Fruit fly (Drosophila melanogaster): ENCODE measurements around the gene BigH1.

The BigH1 gene

DNA sequence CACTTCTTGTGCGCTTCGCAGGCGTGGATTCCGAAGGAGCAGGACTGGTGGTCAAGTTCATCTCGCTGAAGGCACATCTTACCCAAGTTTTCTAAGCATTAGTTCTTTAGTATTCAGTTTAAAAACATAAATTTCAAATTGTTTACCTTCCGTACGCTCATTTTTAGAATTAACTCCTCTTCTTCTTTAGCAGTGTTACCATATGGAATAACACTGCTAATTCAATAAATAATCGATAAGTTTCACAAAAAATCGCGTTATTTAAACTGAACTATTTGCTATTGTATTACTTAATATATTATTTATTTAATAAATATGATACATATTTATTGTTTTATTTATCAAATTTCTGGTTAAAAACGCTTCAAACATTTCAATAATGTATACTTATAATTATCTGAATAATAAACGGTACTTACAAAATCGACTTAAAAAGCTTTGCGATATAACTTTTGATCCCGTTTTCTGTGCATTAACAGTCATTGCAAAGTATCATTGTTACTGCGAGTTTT lies at the start of gene BigH1, which contains the start of gene Rad17:
TSS of gene BigH1 (plus strand) at position 462 of the 512 bp plus-strand sequence.
TSS of gene Rad17 (minus strand) at position 209 of the 512 bp plus-strand sequence.
- TF ChIP-seq CG8159 (tag; optimal IDR thresholded peaks at IDR 0.05), result no peak
- TF ChIP-seq CG4496 (GFP tag; IDR thresholded peaks at IDR 0.05), result no peak
- no peak for TF ChIP-seq Ets98B (GFP tag; IDR thresholded peaks at IDR 0.05)
- TF ChIP-seq CG13204 (GFP tag; optimal IDR thresholded peaks at IDR 0.05), result no peak
- TF ChIP-seq fd96Ca (GFP tag; IDR thresholded peaks at IDR 0.05), result no peak
- no peak for TF ChIP-seq Snoo (tag; optimal IDR thresholded peaks at IDR 0.05)
- TF ChIP-seq rn (GFP tag; IDR thresholded peaks at IDR 0.05), result no peak
- no peak for TF ChIP-seq CG9948 (tag; optimal IDR thresholded peaks at IDR 0.05)
- TF ChIP-seq Pif1B (GFP tag; optimal IDR thresholded peaks at IDR 0.05), result no peak
- TF ChIP-seq CG14655 (GFP tag; optimal IDR thresholded peaks at IDR 0.05), result no peak
- TF ChIP-seq CG17806 (tag; optimal IDR thresholded peaks at IDR 0.05), result no peak
- no peak for TF ChIP-seq CG34367 (tag; optimal IDR thresholded peaks at IDR 0.05)
- TF ChIP-seq gl (tag; optimal IDR thresholded peaks at IDR 0.05), result no peak
- TF ChIP-seq Pif1A (GFP tag; optimal IDR thresholded peaks at IDR 0.05), result no peak
- no peak for TF ChIP-seq D1 (tag; optimal IDR thresholded peaks at IDR 0.05)
- no peak for TF ChIP-seq EcR (GFP tag; optimal IDR thresholded peaks at IDR 0.05)
- TF ChIP-seq CG12605 (GFP tag; IDR thresholded peaks at IDR 0.05), result no peak
- TF ChIP-seq CG8301 (tag; optimal IDR thresholded peaks at IDR 0.05), result no peak
- TF ChIP-seq CG10348 (GFP tag; IDR thresholded peaks at IDR 0.05), result no peak
- TF ChIP-seq CG15710 (tag; optimal IDR thresholded peaks at IDR 0.05), result no peak

DNA sequence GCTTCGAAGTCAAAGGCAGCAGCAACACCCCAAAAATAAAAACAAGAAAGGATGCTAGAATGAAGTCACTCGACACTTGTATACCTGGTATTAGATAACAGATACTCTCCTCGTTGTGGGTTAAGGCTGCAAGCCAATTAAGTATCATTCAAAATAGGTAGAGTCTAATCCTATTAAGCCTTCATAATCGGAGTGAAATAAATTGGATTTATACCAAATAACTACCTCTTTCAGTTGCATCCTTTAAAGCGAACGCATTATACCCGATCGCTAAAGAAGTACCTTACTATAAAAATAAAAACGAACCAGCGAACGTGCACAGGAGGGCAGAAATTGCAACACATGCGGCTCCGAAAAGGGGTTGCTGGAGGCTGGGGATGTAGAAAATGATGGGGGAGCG lies 40.7 kb upstream of the BigH1 start:
- TF ChIP-seq EcR (GFP tag; optimal IDR thresholded peaks at IDR 0.05) (peak; percentile 46), CG34367 (tag; optimal IDR thresholded peaks at IDR 0.05) (peak; percentile 41), CG8159 (tag; optimal IDR thresholded peaks at IDR 0.05) (peak; percentile 46), CG17806 (tag; optimal IDR thresholded peaks at IDR 0.05) (no peak)

- TF ChIP-seq CG8159 (tag; optimal IDR thresholded peaks at IDR 0.05) (peak; percentile 88), CG13204 (GFP tag; optimal IDR thresholded peaks at IDR 0.05) (peak; percentile 69), Pif1B (GFP tag; optimal IDR thresholded peaks at IDR 0.05) (peak; percentile 89), CG10348 (GFP tag; IDR thresholded peaks at IDR 0.05) (peak; percentile 43; the same call in 1 of the 2 replicates), Ets98B (GFP tag; IDR thresholded peaks at IDR 0.05) (peak; percentile 66), CG32121 (GFP tag; IDR thresholded peaks at IDR 0.05) (peak; percentile 81), CG17806 (tag; optimal IDR thresholded peaks at IDR 0.05) (peak; percentile 85), CG8301 (tag; optimal IDR thresholded peaks at IDR 0.05) (peak; percentile 84), CG4496 (GFP tag; IDR thresholded peaks at IDR 0.05) (peak; percentile 83; the same call in 2 of the 3 replicates), fd96Ca (GFP tag; IDR thresholded peaks at IDR 0.05) (peak; percentile 74; the same call in 2 of the 3 replicates), CG12605 (GFP tag; IDR thresholded peaks at IDR 0.05) (0 out of 2 replicates have a peak, but pooled peaks have one; percentile 15), CG14655 (GFP tag; optimal IDR thresholded peaks at IDR 0.05) (peak; percentile 90), D1 (tag; optimal IDR thresholded peaks at IDR 0.05) (peak; percentile 92), rn (GFP tag; IDR thresholded peaks at IDR 0.05) (peak; percentile 34; the same call in 1 of the 2 replicates), Pif1A (GFP tag; optimal IDR thresholded peaks at IDR 0.05) (peak; percentile 84), CG15710 (tag; optimal IDR thresholded peaks at IDR 0.05) (peak; percentile 88), EcR (GFP tag; optimal IDR thresholded peaks at IDR 0.05) (peak; percentile 52), gl (tag; optimal IDR thresholded peaks at IDR 0.05) (peak; percentile 65), Snoo (tag; optimal IDR thresholded peaks at IDR 0.05) (peak; percentile 74), CG9948 (tag; optimal IDR thresholded peaks at IDR 0.05) (peak; percentile 92), CG34367 (tag; optimal IDR thresholded peaks at IDR 0.05) (peak; percentile 90)
Measured at dm6 chr3R:14624088-14624619, 39.1 kb upstream of the BigH1 start.

- TF ChIP-seq CG32121 (GFP tag; IDR thresholded peaks at IDR 0.05) (peak; percentile 40; the same call in 1 of the 2 replicates), CG8301 (tag; optimal IDR thresholded peaks at IDR 0.05) (peak; percentile 22), CG14655 (GFP tag; optimal IDR thresholded peaks at IDR 0.05) (peak; percentile 26), CG15710 (tag; optimal IDR thresholded peaks at IDR 0.05) (no peak), EcR (GFP tag; optimal IDR thresholded peaks at IDR 0.05) (no peak), CG34367 (tag; optimal IDR thresholded peaks at IDR 0.05) (no peak)
Measured at dm6 chr3R:14624671-14625070, 38.6 kb upstream of the BigH1 start.

- peak; percentile 15 for TF ChIP-seq CG14655 (GFP tag; optimal IDR thresholded peaks at IDR 0.05)
- TF ChIP-seq CG12605 (GFP tag; IDR thresholded peaks at IDR 0.05), result peak; percentile 8; the same call in 1 of the 2 replicates
- no peak for TF ChIP-seq rn (GFP tag; IDR thresholded peaks at IDR 0.05)
- TF ChIP-seq CG32121 (GFP tag; IDR thresholded peaks at IDR 0.05), result no peak
- TF ChIP-seq Pif1A (GFP tag; optimal IDR thresholded peaks at IDR 0.05), result no peak
- peak; percentile 9; the same call in 1 of the 2 replicates for TF ChIP-seq Ets98B (GFP tag; IDR thresholded peaks at IDR 0.05)
- no peak for TF ChIP-seq CG8301 (tag; optimal IDR thresholded peaks at IDR 0.05)
- no peak for TF ChIP-seq CG13204 (GFP tag; optimal IDR thresholded peaks at IDR 0.05)
- peak; percentile 26 for TF ChIP-seq Snoo (tag; optimal IDR thresholded peaks at IDR 0.05)
- TF ChIP-seq CG17806 (tag; optimal IDR thresholded peaks at IDR 0.05), result no peak
- TF ChIP-seq CG8159 (tag; optimal IDR thresholded peaks at IDR 0.05), result no peak
- TF ChIP-seq CG15710 (tag; optimal IDR thresholded peaks at IDR 0.05), result no peak
- TF ChIP-seq CG34367 (tag; optimal IDR thresholded peaks at IDR 0.05), result no peak
- TF ChIP-seq fd96Ca (GFP tag; IDR thresholded peaks at IDR 0.05), result no peak; the same call in 2 of the 3 replicates
- TF ChIP-seq EcR (GFP tag; optimal IDR thresholded peaks at IDR 0.05), result peak; percentile 11
- TF ChIP-seq Pif1B (GFP tag; optimal IDR thresholded peaks at IDR 0.05), result no peak
- TF ChIP-seq gl (tag; optimal IDR thresholded peaks at IDR 0.05), result no peak
- TF ChIP-seq CG10348 (GFP tag; IDR thresholded peaks at IDR 0.05), result no peak
- 0 out of 3 replicates have a peak, but pooled peaks have one; percentile 38 for TF ChIP-seq CG4496 (GFP tag; IDR thresholded peaks at IDR 0.05)
- TF ChIP-seq CG9948 (tag; optimal IDR thresholded peaks at IDR 0.05), result no peak
- TF ChIP-seq D1 (tag; optimal IDR thresholded peaks at IDR 0.05), result no peak
Measured at dm6 chr3R:14625215-14626156, 37.8 kb upstream of the BigH1 start, which contains the start of the genes put and His4r. put (minus strand) TSS chr3R:14625703. His4r (plus strand) TSS chr3R:14625755.

Data from whole organism, pupa.